Fruit fly (Drosophila melanogaster) whole organism: ENCODE data around the gene CG45494.
"Not testable (repeated sequence)": the region's sequence is repeated elsewhere in the genome, so short reads cannot be mapped to it uniquely, and the experiment has no call there.

Experiments used
- CG8478 ChIP-seq: fragments of >200 bp; optimal IDR thresholded peaks from 2 replicates; lab custom pipeline; 2018; ENCODE audit warnings: inconsistent platforms
- Dll ChIP-seq: fragments of >200 bp; optimal IDR thresholded peaks from 2 replicates; lab custom pipeline; 2017
- EcR ChIP-seq, 2 experiments: fragments of >200 bp; optimal IDR thresholded peaks; 2 replicates each; lab custom pipeline; 2017; ENCODE audit warnings: missing biosample characterization in 2 of 2, missing genetic modification characterization in 2 of 2, missing genetic modification reagents in 2 of 2
- pan ChIP-seq: fragments of >200 bp; optimal IDR thresholded peaks from 2 replicates; lab custom pipeline; 2017
- psq ChIP-seq: fragments of >200 bp; optimal IDR thresholded peaks from 2 replicates; lab custom pipeline; 2017
- usp ChIP-seq: fragments of >200 bp; optimal IDR thresholded peaks from 2 replicates; lab custom pipeline; 2017; ENCODE audit warnings: missing biosample characterization, missing genetic modification characterization, mixed read lengths

DNA sequence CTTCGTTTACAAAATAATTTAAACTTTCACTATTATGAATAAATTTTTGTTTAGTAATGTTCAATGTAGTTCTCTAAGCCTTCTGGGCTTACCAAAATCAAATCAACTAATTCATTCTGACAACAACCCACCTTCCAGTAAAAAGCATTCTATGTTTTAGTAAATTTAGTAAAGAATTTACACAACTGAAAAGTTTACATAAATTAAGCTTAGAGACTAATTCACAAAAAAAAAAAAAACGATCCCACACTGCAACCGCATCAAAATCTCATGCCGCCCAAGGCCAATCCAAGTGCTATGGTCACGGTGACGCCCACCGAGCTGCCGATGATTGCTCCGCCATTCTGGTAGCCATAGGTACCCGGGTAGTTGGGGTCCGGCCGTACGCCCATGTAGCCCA is 4.6 kb downstream of the CG45494 start, which contains the start of gene CG45493:
- TF ChIP-seq psq (lab: Kevin White, UChicago); EcR (GFP tag; optimal IDR thresholded peaks at IDR 0.05; lab: Kevin White, UChicago); usp; Dll (lab: Kevin White, UChicago); pan (lab: Kevin White, UChicago); CG8478 (lab: Kevin White, UChicago): not testable (repeated sequence)
